Worm (Caenorhabditis elegans): ENCODE results near the gene acox-3.

The acox-3 gene

ce11 chrIV:6248486-6248885 lies at the start of gene acox-3:
Gene acox-3 (minus strand): TSS chrIV:6248492.
- TF ChIP-seq ztf-11 (tag; optimal IDR thresholded peaks at IDR 0.05) (no peak), ceh-39 (tag; optimal IDR thresholded peaks at IDR 0.05) (no peak), zip-8 (tag; optimal IDR thresholded peaks at IDR 0.05) (no peak), elt-1 (tag; optimal IDR thresholded peaks at IDR 0.05; ENCODE audit: borderline replicate concordance, insufficient read depth) (no peak), sem-2 (GFP tag; optimal IDR thresholded peaks at IDR 0.05) (no peak), cnd-1 (tag; optimal IDR thresholded peaks at IDR 0.05) (no peak), sptf-1 (tag; optimal IDR thresholded peaks at IDR 0.05) (no peak), lsy-2 (tag; optimal IDR thresholded peaks at IDR 0.05) (no peak), M03D4.4 (tag; optimal IDR thresholded peaks at IDR 0.05) (no peak), flh-1 (GFP tag; optimal IDR thresholded peaks at IDR 0.05) (no peak), hlh-1 (tag; optimal IDR thresholded peaks at IDR 0.05) (no peak), unc-120 (tag; optimal IDR thresholded peaks at IDR 0.05; ENCODE audit: poor library complexity, severe bottlenecking) (no peak), mab-5 (tag; optimal IDR thresholded peaks at IDR 0.05) (no peak), ceh-43 (GFP tag; optimal IDR thresholded peaks at IDR 0.05) (no peak), snpc-4 (tag; optimal IDR thresholded peaks at IDR 0.05) (no peak)

ce11 chrIV:6294081-6294480 lies 45.8 kb upstream of the acox-3 start, which contains the start of gene hil-2:
Gene hil-2 (plus strand): TSS chrIV:6294240.
- peak; percentile 75 for TF ChIP-seq lin-13 (tag; optimal IDR thresholded peaks at IDR 0.05)
- TF ChIP-seq mep-1 (tag; optimal IDR thresholded peaks at IDR 0.05) = peak; percentile 61
- TF ChIP-seq M03D4.4 (tag; optimal IDR thresholded peaks at IDR 0.05) = no peak
- no peak for TF ChIP-seq unc-39 (tag; optimal IDR thresholded peaks at IDR 0.05)
- TF ChIP-seq zip-8 (tag; optimal IDR thresholded peaks at IDR 0.05) = peak; percentile 17

ce11 chrIV:6290741-6291140 lies 42.4 kb upstream of the acox-3 start, which contains the start of gene srv-24:
Gene srv-24 (minus strand): TSS chrIV:6290841.
- TF ChIP-seq flh-1 (GFP tag; optimal IDR thresholded peaks at IDR 0.05) (no peak), mab-5 (tag; optimal IDR thresholded peaks at IDR 0.05) (no peak), unc-62 (GFP tag; optimal IDR thresholded peaks at IDR 0.05) (no peak), bed-3 (GFP tag; optimal IDR thresholded peaks at IDR 0.05) (no peak), lin-32 (GFP tag; optimal IDR thresholded peaks at IDR 0.05) (no peak), unc-120 (tag; optimal IDR thresholded peaks at IDR 0.05; ENCODE audit: poor library complexity, severe bottlenecking) (no peak), ceh-83 (GFP tag; optimal IDR thresholded peaks at IDR 0.05) (no peak), lsy-2 (tag; optimal IDR thresholded peaks at IDR 0.05) (no peak)

ce11 chrIV:6284277-6284676 lies 36.0 kb upstream of the acox-3 start, which contains the start of gene ops-1:
Gene ops-1 (minus strand): TSS chrIV:6284377.
- TF ChIP-seq sem-2 (GFP tag; optimal IDR thresholded peaks at IDR 0.05) = no peak
- TF ChIP-seq nhr-2 (tag; optimal IDR thresholded peaks at IDR 0.05) = no peak
- no peak for TF ChIP-seq hlh-1 (tag; optimal IDR thresholded peaks at IDR 0.05)
- no peak for TF ChIP-seq flh-1 (GFP tag; optimal IDR thresholded peaks at IDR 0.05)
- no peak for TF ChIP-seq unc-120 (tag; optimal IDR thresholded peaks at IDR 0.05; ENCODE audit: poor library complexity, severe bottlenecking)
- no peak for TF ChIP-seq unc-62 (GFP tag; optimal IDR thresholded peaks at IDR 0.05)
- TF ChIP-seq M03D4.4 (tag; optimal IDR thresholded peaks at IDR 0.05) = no peak
- TF ChIP-seq ham-2 (GFP tag; optimal IDR thresholded peaks at IDR 0.05) = no peak
- TF ChIP-seq ztf-11 (tag; optimal IDR thresholded peaks at IDR 0.05) = no peak
- no peak for TF ChIP-seq lin-13 (tag; optimal IDR thresholded peaks at IDR 0.05)
- TF ChIP-seq unc-39 (tag; optimal IDR thresholded peaks at IDR 0.05) = no peak
- TF ChIP-seq pha-4 (tag; optimal IDR thresholded peaks at IDR 0.05) = no peak
- no peak for TF ChIP-seq lin-32 (GFP tag; optimal IDR thresholded peaks at IDR 0.05)
- no peak for TF ChIP-seq mep-1 (tag; optimal IDR thresholded peaks at IDR 0.05)
- no peak for TF ChIP-seq tbx-8 (GFP tag; optimal IDR thresholded peaks at IDR 0.05)
- TF ChIP-seq bed-3 (GFP tag; optimal IDR thresholded peaks at IDR 0.05) = no peak
- TF ChIP-seq elt-1 (tag; optimal IDR thresholded peaks at IDR 0.05; ENCODE audit: borderline replicate concordance, insufficient read depth) = no peak

- no peak for TF ChIP-seq lin-32 (GFP tag; optimal IDR thresholded peaks at IDR 0.05)
- no peak for TF ChIP-seq ceh-39 (tag; optimal IDR thresholded peaks at IDR 0.05)
- no peak for TF ChIP-seq mep-1 (tag; optimal IDR thresholded peaks at IDR 0.05)
- no peak for TF ChIP-seq blmp-1 (tag; optimal IDR thresholded peaks at IDR 0.05)
- TF ChIP-seq nhr-237 (tag; optimal IDR thresholded peaks at IDR 0.05) = no peak
- no peak for TF ChIP-seq ces-1 (GFP tag; optimal IDR thresholded peaks at IDR 0.05)
- no peak for TF ChIP-seq unc-39 (tag; optimal IDR thresholded peaks at IDR 0.05)
- TF ChIP-seq snpc-4 (tag; optimal IDR thresholded peaks at IDR 0.05) = no peak
- no peak for TF ChIP-seq nhr-12 (tag; optimal IDR thresholded peaks at IDR 0.05)
Measured at ce11 chrIV:6282143-6282542, 33.9 kb upstream of the acox-3 start, which contains the start of gene srv-32. Gene srv-32 (minus strand): TSS chrIV:6282243.
